Worm (Caenorhabditis elegans): ENCODE results near the gene sre-36.

sre-36 gene

ce11 chrV:16350775-16351378 lies 48.6 kb upstream of the sre-36 start (continued):
- no peak for TF ChIP-seq B0019.2 (GFP tag; conservative IDR thresholded peaks at IDR 0.05)
- TF ChIP-seq sea-2 (GFP tag; IDR thresholded peaks at IDR 0.05) = no peak
- no peak for TF ChIP-seq sptf-2 (GFP tag; optimal IDR thresholded peaks at IDR 0.05)
- no peak for TF ChIP-seq Y67H2A.10 (GFP tag; conservative IDR thresholded peaks at IDR 0.05)
- no peak for TF ChIP-seq hsf-1 (GFP tag; IDR thresholded peaks at IDR 0.05)
- no peak for TF ChIP-seq Y53G8AR.9 (GFP tag; conservative IDR thresholded peaks at IDR 0.05)
- TF ChIP-seq nfyb-1 (GFP tag; IDR thresholded peaks at IDR 0.05) = peak; percentile 61; the same call in 1 of the 2 replicates
- no peak for TF ChIP-seq ekl-4 (GFP tag; IDR thresholded peaks at IDR 0.05)
- TF ChIP-seq mcd-1 (GFP tag; IDR thresholded peaks at IDR 0.05) = peak; percentile 48
- no peak for TF ChIP-seq nhr-179 (tag; optimal IDR thresholded peaks at IDR 0.05)
- TF ChIP-seq atf-7 (tag; optimal IDR thresholded peaks at IDR 0.05) = no peak
- no peak for TF ChIP-seq Y53F4B.3 (GFP tag; IDR thresholded peaks at IDR 0.05)
- peak; percentile 12 for TF ChIP-seq gei-17 (GFP tag; optimal IDR thresholded peaks at IDR 0.05)
- no peak for TF ChIP-seq bed-2 (GFP tag; IDR thresholded peaks at IDR 0.05)

- TF ChIP-seq snpc-1.1 (tag; optimal IDR thresholded peaks at IDR 0.05; ENCODE audit: insufficient read depth) = peak; percentile 20
- TF ChIP-seq akir-1 (GFP tag; optimal IDR thresholded peaks at IDR 0.05) = no peak
- TF ChIP-seq snpc-4 (GFP tag; optimal IDR thresholded peaks at IDR 0.05) = no peak
- peak in 3 of 4 experiments; percentile 65 to 83 (median 82) for TF ChIP-seq snpc-4 (tag; optimal IDR thresholded peaks at IDR 0.05)
Measured at ce11 chrV:16351757-16352156, 47.7 kb upstream of the sre-36 start.

DNA sequence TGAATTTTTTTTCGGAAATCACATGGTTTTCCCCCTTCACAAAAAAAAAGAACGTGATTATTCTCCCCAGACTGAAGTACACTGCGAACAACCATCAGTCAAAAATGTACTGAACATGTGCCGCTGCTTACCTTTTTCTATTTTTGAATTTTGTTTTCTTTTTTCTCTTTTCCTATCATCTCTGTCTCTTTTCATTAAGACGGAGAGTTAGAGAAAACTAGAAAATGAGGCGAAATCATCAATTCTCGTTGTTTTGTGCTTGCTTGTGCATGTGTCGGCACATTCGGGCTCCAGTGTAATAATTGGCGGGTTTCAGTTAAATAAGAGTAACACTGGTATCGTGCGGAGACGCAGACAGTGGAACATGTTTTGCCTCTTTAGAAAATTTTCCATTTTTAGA lies 47.2 kb upstream of the sre-36 start:
- TF ChIP-seq atf-7 (tag; optimal IDR thresholded peaks at IDR 0.05) = peak; percentile 1
- peak; percentile 30 for TF ChIP-seq lin-54 (GFP tag; optimal IDR thresholded peaks at IDR 0.05)
- no peak for TF ChIP-seq bed-1 (GFP tag; IDR thresholded peaks at IDR 0.05)
- TF ChIP-seq lin-26 (GFP tag; IDR thresholded peaks at IDR 0.05) = 0 out of 2 replicates have a peak, but pooled peaks have one; percentile 31
- TF ChIP-seq ztf-26 (tag; optimal IDR thresholded peaks at IDR 0.05) = no peak
- TF ChIP-seq hmg-1.2 (GFP tag; IDR thresholded peaks at IDR 0.05) = peak; percentile 41; the same call in 1 of the 2 replicates
- no peak for TF ChIP-seq lag-1 (GFP tag; IDR thresholded peaks at IDR 0.05)
- peak; percentile 67 for TF ChIP-seq somi-1 (GFP tag; optimal IDR thresholded peaks at IDR 0.05)
- TF ChIP-seq tbp1 (GFP tag; optimal IDR thresholded peaks at IDR 0.05) = peak; percentile 4
- TF ChIP-seq let-526 (GFP tag; IDR thresholded peaks at IDR 0.05) = no peak
- TF ChIP-seq dox-1 (GFP tag; IDR thresholded peaks at IDR 0.05) = 0 out of 2 replicates have a peak, but pooled peaks have one; percentile 7
- TF ChIP-seq ztf-28 (GFP tag; IDR thresholded peaks at IDR 0.05) = no peak
- TF ChIP-seq cebp-1 (GFP tag; IDR thresholded peaks at IDR 0.05) = no peak; the same call in 1 of the 2 replicates
- TF ChIP-seq cebp-1 (tag; optimal IDR thresholded peaks at IDR 0.05) = peak; percentile 71
- TF ChIP-seq K12H6.12 (tag; optimal IDR thresholded peaks at IDR 0.05) = peak; percentile 58
- TF ChIP-seq mcd-1 (GFP tag; IDR thresholded peaks at IDR 0.05) = no peak
- TF ChIP-seq ztf-22 (GFP tag; optimal IDR thresholded peaks at IDR 0.05) = peak; percentile 23
- TF ChIP-seq nhr-80 (tag; optimal IDR thresholded peaks at IDR 0.05) = peak; percentile 83
- peak; percentile 73 for TF ChIP-seq attf-5 (GFP tag; optimal IDR thresholded peaks at IDR 0.05)
- TF ChIP-seq pbrm-1 (GFP tag; IDR thresholded peaks at IDR 0.05) = 0 out of 2 replicates have a peak, but pooled peaks have one; percentile 32
- TF ChIP-seq tlf-1 (GFP tag; optimal IDR thresholded peaks at IDR 0.05) = peak; percentile 20
- TF ChIP-seq lin-40 (tag; optimal IDR thresholded peaks at IDR 0.05) = peak; percentile 6
- TF ChIP-seq Y56A3A.18 (GFP tag; IDR thresholded peaks at IDR 0.05) = no peak
- TF ChIP-seq snpc-3.4 (tag; optimal IDR thresholded peaks at IDR 0.05) = no peak
- TF ChIP-seq F22D6.2 (tag; optimal IDR thresholded peaks at IDR 0.05) = peak; percentile 53
- TF ChIP-seq pha-4 (tag; optimal IDR thresholded peaks at IDR 0.05) = peak; percentile 66
- no peak for TF ChIP-seq ceh-40 (GFP tag; IDR thresholded peaks at IDR 0.05)

Data from whole organism, young adult.